Worm (Caenorhabditis elegans) whole organism, midembryonic: Measurements from ENCODE around the gene T24C2.3.

Source experiments
- flt-1 ChIP-seq: fragments of 200-800 bp; sonication (Bioruptor generic); IDR thresholded peaks from 2 replicates; pipeline ENCODE4 v1.3.6; 2022; ENCODE audit warnings: missing genetic modification characterization, missing compliant biosample characterization
- klf-2 ChIP-seq: fragments of 200-800 bp; sonication (Bioruptor generic); conservative IDR thresholded peaks from 2 replicates; pipeline ENCODE4 v1.3.6; 2022; ENCODE audit warnings: missing genetic modification reagents, missing genetic modification characterization, missing compliant biosample characterization

DNA sequence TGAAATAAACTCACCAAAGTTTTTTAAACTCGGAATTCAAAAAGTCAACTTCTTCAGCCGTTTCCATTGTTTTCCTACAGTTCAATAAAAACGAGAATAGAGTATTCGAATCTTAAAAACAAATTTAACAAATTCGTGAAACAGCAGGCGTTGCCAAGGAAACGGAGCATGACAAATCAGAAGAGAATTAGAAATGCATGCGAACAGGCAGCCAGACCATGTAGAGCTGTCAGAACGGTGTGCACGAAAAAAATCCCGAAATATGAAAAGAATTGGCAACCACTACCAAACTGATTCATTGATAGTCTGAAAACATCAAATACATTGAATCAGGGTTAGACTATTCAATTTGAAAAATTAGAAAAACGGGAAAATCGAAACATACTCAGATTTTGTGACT lies 1.3 kb upstream of the T24C2.3 start, which contains the start of gene fbxa-81:
- TF ChIP-seq klf-2 (GFP tag; lab: Robert Waterston, UW) (no peak), flt-1 (GFP tag; lab: Robert Waterston, UW) (no peak)
